Worm (Caenorhabditis elegans) whole organism, midembryonic: ENCODE measurements around the gene T01C8.3.

ENCODE experiments used
- T22C8.4 ChIP-seq: fragments of 200-800 bp; sonication (Bioruptor generic); IDR thresholded peaks from 2 replicates; pipeline ENCODE4 v1.3.6; 2022; ENCODE audit warnings: missing genetic modification characterization, missing compliant biosample characterization
- flt-1 ChIP-seq: fragments of 200-800 bp; sonication (Bioruptor generic); IDR thresholded peaks from 2 replicates; pipeline ENCODE4 v1.3.6; 2022; ENCODE audit warnings: missing genetic modification characterization, missing compliant biosample characterization
- ref-1 ChIP-seq: fragments of 200-800 bp; sonication (Bioruptor generic); conservative IDR thresholded peaks from 2 replicates; pipeline ENCODE4 v1.3.6; 2022; ENCODE audit warnings: missing genetic modification reagents, missing genetic modification characterization, missing compliant biosample characterization

DNA sequence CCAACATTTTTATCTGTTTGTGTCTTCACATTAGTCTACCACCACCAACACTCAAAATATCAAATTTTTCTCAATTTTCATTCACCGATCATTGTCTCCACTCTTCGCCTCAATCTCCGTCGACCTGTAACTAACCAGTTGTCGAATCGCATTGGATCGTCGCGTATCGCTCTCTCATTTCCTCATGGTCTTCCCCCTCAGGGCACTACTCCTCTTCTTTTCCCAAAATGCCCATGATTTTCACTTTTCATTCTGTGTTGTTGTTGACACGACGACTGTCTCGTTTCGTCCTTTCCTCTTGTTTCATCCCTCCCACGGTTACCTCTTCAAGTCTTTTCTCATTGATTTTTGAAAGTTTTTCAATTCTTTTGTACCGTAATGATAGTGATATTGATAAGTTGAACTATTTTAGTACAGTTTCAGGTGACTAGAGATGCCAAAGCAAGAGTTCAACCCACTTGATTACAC is 3.0 kb upstream of the T01C8.3 start, which contains the start of gene T01C8.2:
- TF ChIP-seq T22C8.4 (GFP tag; lab: Robert Waterston, UW) (no peak), flt-1 (GFP tag; lab: Robert Waterston, UW) (no peak), ref-1 (no peak)
